Fruit fly (Drosophila melanogaster) whole organism, prepupa: ENCODE measurements around the gene Spn38F.

Experiments used
- Blimp-1 ChIP-seq: fragments of 200-800 bp; sonication (Bioruptor generic); optimal IDR thresholded peaks from 3 replicates; lab custom pipeline; 2017; ENCODE audit warnings: missing biosample characterization, missing genetic modification characterization, mild to moderate bottlenecking, moderate library complexity, missing genetic modification reagents
- CG1621 ChIP-seq: fragments of 200-800 bp; sonication (Bioruptor generic); optimal IDR thresholded peaks from 3 replicates; lab custom pipeline; 2018; ENCODE audit warnings: missing biosample characterization, mild to moderate bottlenecking, missing genetic modification characterization
- CG34406 ChIP-seq: fragments of 200-800 bp; sonication (Bioruptor generic); optimal IDR thresholded peaks from 3 replicates; lab custom pipeline; 2016; ENCODE audit warnings: missing biosample characterization, missing genetic modification characterization
- CG8632 ChIP-seq: fragments of 200-800 bp; sonication (Bioruptor generic); optimal IDR thresholded peaks from 3 replicates; lab custom pipeline; 2016; ENCODE audit warnings: missing biosample characterization, missing genetic modification characterization
- CG9139 ChIP-seq: fragments of 200-800 bp; sonication (Bioruptor generic); optimal IDR thresholded peaks from 3 replicates; lab custom pipeline; 2017; ENCODE audit warnings: missing biosample characterization, mild to moderate bottlenecking, missing genetic modification characterization
- Eip75B ChIP-seq: fragments of 200-800 bp; sonication (Bioruptor generic); optimal IDR thresholded peaks from 3 replicates; lab custom pipeline; 2016; ENCODE audit warnings: missing biosample characterization, missing genetic modification characterization
- Hr38 ChIP-seq: sonication (Bioruptor generic); optimal IDR thresholded peaks from 2 replicates; lab custom pipeline; 2016; ENCODE audit warnings: missing biosample characterization, missing genetic modification characterization
- Sox102F ChIP-seq: fragments of 200-800 bp; sonication (Bioruptor generic); optimal IDR thresholded peaks from 2 replicates; lab custom pipeline; 2016; ENCODE audit warnings: missing biosample characterization, mild to moderate bottlenecking, missing genetic modification characterization
- cyc ChIP-seq: fragments of 200-800 bp; sonication (Bioruptor generic); optimal IDR thresholded peaks from 3 replicates; lab custom pipeline; 2016; ENCODE audit warnings: missing biosample characterization, missing genetic modification characterization
- fd59A ChIP-seq: fragments of 200-800 bp; sonication (Bioruptor generic); optimal IDR thresholded peaks from 2 replicates; lab custom pipeline; 2017; ENCODE audit warnings: missing biosample characterization, mild to moderate bottlenecking, missing genetic modification characterization, missing genetic modification reagents
- fkh ChIP-seq: fragments of 200-800 bp; sonication (Bioruptor generic); optimal IDR thresholded peaks from 3 replicates; lab custom pipeline; 2017; ENCODE audit warnings: missing biosample characterization, mild to moderate bottlenecking, missing genetic modification characterization, moderate library complexity

- no peak for TF ChIP-seq Eip75B
- no peak for TF ChIP-seq Hr38 (GFP tag; lab: Kevin White, UChicago)
- TF ChIP-seq CG1621 (tag; lab: Kevin White, UChicago) = no peak
- TF ChIP-seq cyc (GFP tag; lab: Kevin White, UChicago) = no peak
- no peak for TF ChIP-seq CG8632
- no peak for TF ChIP-seq Sox102F (GFP tag; lab: Kevin White, UChicago)
- no peak for TF ChIP-seq CG34406 (GFP tag; lab: Kevin White, UChicago)
- TF ChIP-seq fd59A (GFP tag; lab: Kevin White, UChicago) = no peak
- TF ChIP-seq fkh = no peak
- no peak for TF ChIP-seq Blimp-1
- TF ChIP-seq CG9139 = no peak
Measured at dm6 chr2L:20874514-20874913, 36.7 kb upstream of the Spn38F start.
